Fruit fly (Drosophila melanogaster) whole organism, prepupa: ENCODE results near the gene CG8420.

Experiments used
- Blimp-1 ChIP-seq: fragments of 200-800 bp; sonication (Bioruptor generic); optimal IDR thresholded peaks from 3 replicates; lab custom pipeline; 2017; ENCODE audit warnings: missing biosample characterization, missing genetic modification characterization, mild to moderate bottlenecking, moderate library complexity, missing genetic modification reagents
- CG10631 ChIP-seq: fragments of 200-800 bp; sonication (Bioruptor generic); optimal IDR thresholded peaks from 2 replicates; lab custom pipeline; 2016; ENCODE audit warnings: missing biosample characterization, missing genetic modification characterization
- CG10669 ChIP-seq: fragments of 200-800 bp; sonication (Bioruptor generic); optimal IDR thresholded peaks from 3 replicates; lab custom pipeline; 2018; ENCODE audit warnings: missing biosample characterization, mild to moderate bottlenecking, missing genetic modification characterization, moderate library complexity
- CG11294 ChIP-seq: fragments of 200-800 bp; sonication (Bioruptor generic); IDR thresholded peaks from 2 replicates; pipeline ENCODE4 v1.3.6; 2022; ENCODE audit warnings: missing biosample characterization, missing genetic modification characterization
- CG11762 ChIP-seq: fragments of 200-800 bp; sonication (Bioruptor generic); optimal IDR thresholded peaks from 3 replicates; lab custom pipeline; 2016; ENCODE audit warnings: missing biosample characterization, missing genetic modification characterization; ENCODE audit not compliant: insufficient read depth
- CG15336 ChIP-seq: fragments of 200-800 bp; sonication (Bioruptor generic); IDR thresholded peaks from 2 replicates; pipeline ENCODE4 v1.3.6; 2022; ENCODE audit warnings: missing biosample characterization, missing genetic modification characterization
- CG1621 ChIP-seq: fragments of 200-800 bp; sonication (Bioruptor generic); optimal IDR thresholded peaks from 3 replicates; lab custom pipeline; 2018; ENCODE audit warnings: missing biosample characterization, mild to moderate bottlenecking, missing genetic modification characterization
- CG3032 ChIP-seq: fragments of 200-800 bp; optimal IDR thresholded peaks from 2 replicates; lab custom pipeline; 2019; ENCODE audit warnings: missing biosample characterization, mild to moderate bottlenecking, missing genetic modification characterization, moderate library complexity
- CG32006 ChIP-seq: fragments of 200-800 bp; sonication (Bioruptor generic); optimal IDR thresholded peaks from 3 replicates; lab custom pipeline; 2017; ENCODE audit warnings: missing biosample characterization, mild to moderate bottlenecking, missing genetic modification characterization
- CG34406 ChIP-seq: fragments of 200-800 bp; sonication (Bioruptor generic); optimal IDR thresholded peaks from 3 replicates; lab custom pipeline; 2016; ENCODE audit warnings: missing biosample characterization, missing genetic modification characterization
- CG3919 ChIP-seq: fragments of 200-800 bp; sonication (Bioruptor generic); optimal IDR thresholded peaks from 3 replicates; lab custom pipeline; 2016; ENCODE audit warnings: missing biosample characterization, missing genetic modification characterization
- CG4318 ChIP-seq: fragments of 200-800 bp; sonication (Bioruptor generic); optimal IDR thresholded peaks from 3 replicates; lab custom pipeline; 2017; ENCODE audit warnings: missing biosample characterization, mild to moderate bottlenecking, missing genetic modification characterization
- CG6163 ChIP-seq: fragments of 200-800 bp; sonication (Bioruptor generic); IDR thresholded peaks from 3 replicates; pipeline ENCODE4 v1.3.6; 2022; ENCODE audit warnings: missing biosample characterization, missing genetic modification characterization
- CG6276 ChIP-seq: fragments of 200-800 bp; sonication (Bioruptor generic); optimal IDR thresholded peaks from 2 replicates; lab custom pipeline; 2017; ENCODE audit warnings: missing biosample characterization, mild to moderate bottlenecking, missing genetic modification characterization
- CG6792 ChIP-seq: fragments of 200-800 bp; sonication (Bioruptor generic); optimal IDR thresholded peaks from 3 replicates; lab custom pipeline; 2016; ENCODE audit warnings: missing biosample characterization, missing genetic modification characterization
- CG6808 ChIP-seq: fragments of 200-800 bp; sonication (Bioruptor generic); optimal IDR thresholded peaks from 3 replicates; lab custom pipeline; 2017; ENCODE audit warnings: missing biosample characterization, missing genetic modification characterization, mild to moderate bottlenecking, moderate library complexity, missing genetic modification reagents
- CG6854 ChIP-seq: fragments of 200-800 bp; sonication (Bioruptor generic); optimal IDR thresholded peaks from 2 replicates; lab custom pipeline; 2017; ENCODE audit warnings: missing biosample characterization, mild to moderate bottlenecking, missing genetic modification characterization
- CG8119 ChIP-seq: fragments of 200-800 bp; sonication (Bioruptor generic); IDR thresholded peaks from 3 replicates; pipeline ENCODE4 v1.3.6; 2022; ENCODE audit warnings: missing biosample characterization, missing genetic modification characterization
- CG8319 ChIP-seq: fragments of 200-800 bp; sonication (Bioruptor generic); optimal IDR thresholded peaks from 3 replicates; lab custom pipeline; 2016; ENCODE audit warnings: missing biosample characterization, missing genetic modification characterization
- CG9139 ChIP-seq: fragments of 200-800 bp; sonication (Bioruptor generic); optimal IDR thresholded peaks from 3 replicates; lab custom pipeline; 2017; ENCODE audit warnings: missing biosample characterization, mild to moderate bottlenecking, missing genetic modification characterization
- Eip75B ChIP-seq: fragments of 200-800 bp; sonication (Bioruptor generic); optimal IDR thresholded peaks from 3 replicates; lab custom pipeline; 2016; ENCODE audit warnings: missing biosample characterization, missing genetic modification characterization
- Eip78C ChIP-seq: fragments of 200-800 bp; sonication (Bioruptor generic); peaks from one replicate; lab custom pipeline; 2016; ENCODE audit warnings: missing biosample characterization, missing genetic modification characterization
- Eip93F ChIP-seq: fragments of 200-800 bp; sonication (Bioruptor generic); optimal IDR thresholded peaks from 2 replicates; lab custom pipeline; 2016; ENCODE audit warnings: missing biosample characterization, mild to moderate bottlenecking, missing genetic modification characterization
- Ets96B ChIP-seq: fragments of 200-800 bp; optimal IDR thresholded peaks from 2 replicates; lab custom pipeline; 2019; ENCODE audit warnings: missing biosample characterization, mild to moderate bottlenecking, missing genetic modification characterization, moderate library complexity
- Gug ChIP-seq: fragments of 200-800 bp; sonication (Bioruptor generic); IDR thresholded peaks from 2 replicates; pipeline ENCODE4 v1.3.6; 2022; ENCODE audit warnings: missing biosample characterization, missing genetic modification characterization
- Hr38 ChIP-seq: sonication (Bioruptor generic); optimal IDR thresholded peaks from 2 replicates; lab custom pipeline; 2016; ENCODE audit warnings: missing biosample characterization, missing genetic modification characterization
- Hr39 ChIP-seq: fragments of 200-800 bp; sonication (Bioruptor generic); optimal IDR thresholded peaks from 2 replicates; lab custom pipeline; 2016; ENCODE audit warnings: missing biosample characterization, missing genetic modification characterization
- Hr4 ChIP-seq: fragments of 200-800 bp; sonication (Bioruptor generic); optimal IDR thresholded peaks from 3 replicates; lab custom pipeline; 2016; ENCODE audit warnings: missing biosample characterization, missing genetic modification characterization
- Lpt ChIP-seq: fragments of 200-800 bp; sonication (Bioruptor generic); optimal IDR thresholded peaks from 3 replicates; lab custom pipeline; 2016; ENCODE audit warnings: missing biosample characterization, missing genetic modification characterization
- Met ChIP-seq: fragments of 200-800 bp; sonication (Bioruptor generic); optimal IDR thresholded peaks from 3 replicates; lab custom pipeline; 2016; ENCODE audit warnings: missing biosample characterization, missing genetic modification characterization
- OdsH ChIP-seq: fragments of 200-800 bp; sonication (Bioruptor generic); optimal IDR thresholded peaks from 3 replicates; lab custom pipeline; 2016; ENCODE audit warnings: missing biosample characterization, missing genetic modification characterization
- Smox ChIP-seq: fragments of 200-800 bp; sonication (Bioruptor generic); optimal IDR thresholded peaks from 3 replicates; lab custom pipeline; 2016; ENCODE audit warnings: missing biosample characterization, missing genetic modification characterization
- Sox102F ChIP-seq: fragments of 200-800 bp; sonication (Bioruptor generic); optimal IDR thresholded peaks from 2 replicates; lab custom pipeline; 2016; ENCODE audit warnings: missing biosample characterization, mild to moderate bottlenecking, missing genetic modification characterization
- Sox15 ChIP-seq: fragments of 200-800 bp; sonication (Bioruptor generic); optimal IDR thresholded peaks from 3 replicates; lab custom pipeline; 2016; ENCODE audit warnings: missing biosample characterization, missing genetic modification characterization
- achi ChIP-seq: fragments of 200-800 bp; sonication (Bioruptor generic); optimal IDR thresholded peaks from 3 replicates; lab custom pipeline; 2016; ENCODE audit warnings: missing biosample characterization, missing genetic modification characterization
- acj6 ChIP-seq: fragments of 200-800 bp; sonication (Bioruptor generic); optimal IDR thresholded peaks from 3 replicates; lab custom pipeline; 2016; ENCODE audit warnings: missing biosample characterization, missing genetic modification characterization
- cyc ChIP-seq: fragments of 200-800 bp; sonication (Bioruptor generic); optimal IDR thresholded peaks from 3 replicates; lab custom pipeline; 2016; ENCODE audit warnings: missing biosample characterization, missing genetic modification characterization
- dac ChIP-seq: fragments of 200-800 bp; sonication (Bioruptor generic); optimal IDR thresholded peaks from 2 replicates; lab custom pipeline; 2017; ENCODE audit warnings: missing biosample characterization, mild to moderate bottlenecking, missing genetic modification characterization
- eg ChIP-seq: fragments of 200-800 bp; sonication (Bioruptor generic); IDR thresholded peaks from 3 replicates; pipeline ENCODE4 v1.3.6; 2022; ENCODE audit warnings: missing biosample characterization, missing genetic modification characterization
- esn ChIP-seq: fragments of 200-800 bp; sonication (Bioruptor generic); optimal IDR thresholded peaks from 2 replicates; lab custom pipeline; 2016; ENCODE audit warnings: missing biosample characterization, mild to moderate bottlenecking, missing genetic modification characterization, moderate library complexity
- fd59A ChIP-seq: fragments of 200-800 bp; sonication (Bioruptor generic); optimal IDR thresholded peaks from 2 replicates; lab custom pipeline; 2017; ENCODE audit warnings: missing biosample characterization, mild to moderate bottlenecking, missing genetic modification characterization, missing genetic modification reagents
- fd85E ChIP-seq: fragments of 200-800 bp; sonication (Bioruptor generic); optimal IDR thresholded peaks from 3 replicates; lab custom pipeline; 2016; ENCODE audit warnings: missing biosample characterization, missing genetic modification characterization
- fkh ChIP-seq: fragments of 200-800 bp; sonication (Bioruptor generic); optimal IDR thresholded peaks from 3 replicates; lab custom pipeline; 2017; ENCODE audit warnings: missing biosample characterization, mild to moderate bottlenecking, missing genetic modification characterization, moderate library complexity
- lz ChIP-seq: fragments of 200-800 bp; sonication (Bioruptor generic); optimal IDR thresholded peaks from 3 replicates; lab custom pipeline; 2016; ENCODE audit warnings: missing biosample characterization, missing genetic modification characterization
- net ChIP-seq: fragments of 200-800 bp; sonication (Bioruptor generic); optimal IDR thresholded peaks from 3 replicates; lab custom pipeline; 2016; ENCODE audit warnings: missing biosample characterization, missing genetic modification characterization
- pdm3 ChIP-seq: fragments of 200-800 bp; sonication (Bioruptor generic); optimal IDR thresholded peaks from 3 replicates; lab custom pipeline; 2016; ENCODE audit warnings: missing biosample characterization, missing genetic modification characterization
- salr ChIP-seq, 2 experiments: fragments of 200-800 bp; sonication (Bioruptor generic); optimal IDR thresholded peaks; 3 replicates each; lab custom pipeline; 2016 to 2018; ENCODE audit warnings: missing biosample characterization in 2 of 2, missing genetic modification characterization in 2 of 2, mild to moderate bottlenecking in 1 of 2
- spab ChIP-seq: fragments of 200-800 bp; sonication (Bioruptor generic); optimal IDR thresholded peaks from 2 replicates; lab custom pipeline; 2017; ENCODE audit warnings: missing biosample characterization, mild to moderate bottlenecking, missing genetic modification characterization, missing genetic modification reagents
- svp ChIP-seq: fragments of 200-800 bp; sonication (Bioruptor generic); peaks from one replicate; lab custom pipeline; 2016; ENCODE audit warnings: missing biosample characterization, missing genetic modification characterization
- topi ChIP-seq: fragments of 200-800 bp; sonication (Bioruptor generic); optimal IDR thresholded peaks from 3 replicates; lab custom pipeline; 2016; ENCODE audit warnings: missing biosample characterization, missing genetic modification characterization
- vri ChIP-seq: fragments of 200-800 bp; sonication (Bioruptor generic); optimal IDR thresholded peaks from 3 replicates; lab custom pipeline; 2016; ENCODE audit warnings: missing biosample characterization, mild to moderate bottlenecking, missing genetic modification characterization

CG8420 gene

DNA sequence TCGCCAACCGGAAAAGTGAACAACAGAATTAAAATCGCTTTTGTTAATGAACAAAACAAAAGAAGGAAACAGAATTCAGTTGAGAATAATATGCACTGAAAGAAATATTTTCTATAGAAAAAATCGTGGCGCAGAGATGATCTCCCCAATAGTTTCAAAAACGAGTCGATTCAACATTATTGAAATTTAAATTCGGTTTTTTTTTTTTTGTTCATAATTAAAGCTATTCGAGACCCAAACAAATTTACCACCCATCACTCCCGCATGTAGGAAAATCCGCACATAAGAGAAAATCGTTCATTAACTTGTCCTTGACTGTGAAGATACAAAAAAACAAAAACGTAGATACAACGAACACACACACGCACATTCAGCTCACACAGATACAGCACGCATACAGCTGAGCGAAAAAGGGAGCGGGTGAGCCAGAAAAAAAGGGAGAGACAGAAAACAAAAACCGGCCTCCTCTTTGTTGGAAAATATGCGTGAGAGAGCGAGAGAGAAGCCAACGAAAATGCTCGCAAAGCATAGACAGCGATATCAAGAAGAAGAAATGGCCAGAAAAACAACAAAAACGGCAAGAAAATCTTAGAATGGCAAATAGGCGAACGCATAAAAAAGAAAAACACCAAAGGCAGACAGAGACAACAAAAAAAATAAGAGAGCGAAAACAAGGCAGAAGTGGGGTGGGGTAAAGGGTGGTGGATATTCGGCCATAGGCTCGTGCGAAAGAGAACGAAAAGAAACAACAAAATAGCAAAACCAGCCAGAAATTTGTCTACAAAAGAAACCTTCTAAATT lies 26.2 kb upstream of the CG8420 start:
- peak; percentile 70 for TF ChIP-seq cyc (GFP tag; lab: Kevin White, UChicago)
- peak; percentile 81 for TF ChIP-seq Lpt (GFP tag; lab: Kevin White, UChicago)
- peak; percentile 82 for TF ChIP-seq topi
- peak; percentile 71 for TF ChIP-seq CG6792 (GFP tag; lab: Kevin White, UChicago)
- TF ChIP-seq Ets96B (tag; lab: Kevin White, UChicago): peak; percentile 59
- TF ChIP-seq OdsH: peak; percentile 56
- no peak for TF ChIP-seq Hr38 (GFP tag; lab: Kevin White, UChicago)
- TF ChIP-seq Met (GFP tag; lab: Kevin White, UChicago): peak; percentile 74
- peak; percentile 46 for TF ChIP-seq CG32006 (GFP tag; lab: Kevin White, UChicago)
- TF ChIP-seq Smox (GFP tag; lab: Kevin White, UChicago): peak; percentile 76
- TF ChIP-seq Blimp-1: no peak
- TF ChIP-seq CG8119 (GFP tag; lab: Robert Waterston, UW): peak; percentile 89
- peak; percentile 64 for TF ChIP-seq CG10631 (GFP tag; lab: Kevin White, UChicago)
- TF ChIP-seq CG10669 (GFP tag; lab: Kevin White, UChicago): peak; percentile 60
- TF ChIP-seq Eip93F (GFP tag; lab: Kevin White, UChicago): peak; percentile 32
- TF ChIP-seq Sox102F (GFP tag; lab: Kevin White, UChicago): peak; percentile 67
- TF ChIP-seq svp: peak; percentile 88
- peak; percentile 64 for TF ChIP-seq fkh
- peak; percentile 42 for TF ChIP-seq fd59A
- TF ChIP-seq vri (GFP tag; lab: Kevin White, UChicago): no peak
- peak; percentile 29 for TF ChIP-seq CG6854 (GFP tag; lab: Kevin White, UChicago)
- peak; percentile 14 for TF ChIP-seq CG11762
- TF ChIP-seq CG8319 (GFP tag; lab: Kevin White, UChicago): peak; percentile 44
- peak; percentile 52 for TF ChIP-seq achi (GFP tag; lab: Kevin White, UChicago)
- peak; percentile 3 for TF ChIP-seq Hr4 (GFP tag; lab: Kevin White, UChicago)
- peak; percentile 79 for TF ChIP-seq esn (GFP tag; lab: Kevin White, UChicago)
- peak; percentile 63 for TF ChIP-seq net (GFP tag; lab: Kevin White, UChicago)
- TF ChIP-seq CG3032 (tag; lab: Kevin White, UChicago): peak; percentile 44
- TF ChIP-seq lz: peak; percentile 78
- peak; percentile 86 for TF ChIP-seq CG15336
- peak; percentile 64 for TF ChIP-seq acj6 (GFP tag; lab: Kevin White, UChicago)
- TF ChIP-seq fd85E (GFP tag; lab: Kevin White, UChicago): no peak
- TF ChIP-seq eg (GFP tag; lab: Robert Waterston, UW): peak; percentile 89
- TF ChIP-seq Eip78C: peak; percentile 93
- peak; percentile 56 for TF ChIP-seq Sox15 (GFP tag; lab: Kevin White, UChicago)
- TF ChIP-seq Gug (GFP tag; lab: Robert Waterston, UW): 0 out of 2 replicates have a peak, but pooled peaks have one; percentile 26
- peak; percentile 75 for TF ChIP-seq Eip75B (GFP tag; lab: Kevin White, UChicago)
- TF ChIP-seq spab (GFP tag; lab: Kevin White, UChicago): peak; percentile 51
- peak; percentile 60 for TF ChIP-seq CG6808 (GFP tag; lab: Kevin White, UChicago)
- peak; percentile 70 for TF ChIP-seq pdm3 (GFP tag; lab: Kevin White, UChicago)
- TF ChIP-seq CG4318: no peak
- TF ChIP-seq CG3919 (GFP tag; lab: Kevin White, UChicago): peak; percentile 52
- peak; percentile 73 for TF ChIP-seq CG34406 (GFP tag; lab: Kevin White, UChicago)
- peak; percentile 60 for TF ChIP-seq CG1621
- peak in 1 of 2 experiments; percentile 84 for TF ChIP-seq salr (GFP tag; optimal IDR thresholded peaks at IDR 0.05; lab: Kevin White, UChicago)
- peak; percentile 82 for TF ChIP-seq Hr39 (GFP tag; lab: Kevin White, UChicago)
- peak; percentile 81 for TF ChIP-seq CG6276 (GFP tag; lab: Kevin White, UChicago)
- no peak; the same call in 1 of the 2 replicates for TF ChIP-seq CG11294 (GFP tag; lab: Robert Waterston, UW)
- TF ChIP-seq CG9139 (GFP tag; lab: Kevin White, UChicago): peak; percentile 75
- peak; percentile 84 for TF ChIP-seq CG6163
- peak; percentile 34 for TF ChIP-seq dac
